Worm (Caenorhabditis elegans): ENCODE measurements around the gene F52H2.1.

F52H2.1 gene

ce11 chrX:2526078-2526477 is 46.8 kb upstream of the F52H2.1 start (continued):
- TF ChIP-seq mxl-2 (GFP tag; conservative IDR thresholded peaks at IDR 0.05) = 0 out of 2 replicates have a peak, but pooled peaks have one; percentile 25
- no peak for TF ChIP-seq unc-62 (GFP tag; optimal IDR thresholded peaks at IDR 0.05 in 1 of 2)
- TF ChIP-seq unc-62 (tag; optimal IDR thresholded peaks at IDR 0.05) = no peak
- no peak for TF ChIP-seq fos-1 (tag; optimal IDR thresholded peaks at IDR 0.05)
- TF ChIP-seq attf-4 (tag; optimal IDR thresholded peaks at IDR 0.05) = no peak
- no peak for TF ChIP-seq lin-15B (tag; optimal IDR thresholded peaks at IDR 0.05)
- TF ChIP-seq unc-39 (tag; optimal IDR thresholded peaks at IDR 0.05) = no peak
- TF ChIP-seq ama-1 (optimal IDR thresholded peaks at IDR 0.05) = no peak
- TF ChIP-seq nhr-6 (tag; optimal IDR thresholded peaks at IDR 0.05) = no peak
- no peak for TF ChIP-seq zfp-3 (GFP tag; conservative IDR thresholded peaks at IDR 0.05)
- TF ChIP-seq ZK337.2 (GFP tag; IDR thresholded peaks at IDR 0.05) = no peak
- TF ChIP-seq mes-2 (tag; optimal IDR thresholded peaks at IDR 0.05; ENCODE audit: poor library complexity, severe bottlenecking) = no peak
- TF ChIP-seq duxl-1 (tag; optimal IDR thresholded peaks at IDR 0.05; ENCODE audit: poor library complexity) = peak; percentile 27
- 0 out of 2 replicates have a peak, but pooled peaks have one; percentile 32 for TF ChIP-seq vab-7 (GFP tag; IDR thresholded peaks at IDR 0.05)
- TF ChIP-seq F37D6.2 (tag; optimal IDR thresholded peaks at IDR 0.05) = no peak
- TF ChIP-seq arid-1 (GFP tag; conservative IDR thresholded peaks at IDR 0.05) = peak; percentile 44; the same call in 1 of the 2 replicates
- no peak; the same call in 1 of the 2 replicates for TF ChIP-seq nhr-41 (GFP tag; IDR thresholded peaks at IDR 0.05)
- TF ChIP-seq hif-1 (tag; optimal IDR thresholded peaks at IDR 0.05) = no peak
- no peak for TF ChIP-seq D1046.2 (GFP tag; IDR thresholded peaks at IDR 0.05)
- TF ChIP-seq pha-4 (GFP tag; IDR thresholded peaks at IDR 0.05) = peak; percentile 76; the same call in 1 of the 2 replicates
- no peak for TF ChIP-seq pha-4 (tag; optimal IDR thresholded peaks at IDR 0.05)
- TF ChIP-seq dmd-8 (GFP tag; IDR thresholded peaks at IDR 0.05) = no peak
- TF ChIP-seq rbr-2 (tag; optimal IDR thresholded peaks at IDR 0.05) = no peak
- no peak for TF ChIP-seq nhr-102 (tag; optimal IDR thresholded peaks at IDR 0.05)
- TF ChIP-seq fkh-10 (GFP tag; optimal IDR thresholded peaks at IDR 0.05) = no peak
- TF ChIP-seq aha-1 (tag) = peak; percentile 86
- no peak for TF ChIP-seq nhr-48 (tag; optimal IDR thresholded peaks at IDR 0.05)
- no peak; the same call in none of the 2 replicates for TF ChIP-seq lin-38 (GFP tag; IDR thresholded peaks at IDR 0.05)
- TF ChIP-seq F10B5.3 (tag; optimal IDR thresholded peaks at IDR 0.05) = no peak
- no peak for TF ChIP-seq nhr-10 (tag; optimal IDR thresholded peaks at IDR 0.05)
- no peak for TF ChIP-seq ceh-82 (tag; optimal IDR thresholded peaks at IDR 0.05)
- no peak for TF ChIP-seq nhr-76 (tag; optimal IDR thresholded peaks at IDR 0.05)
- no peak for TF ChIP-seq F44E2.7 (GFP tag; IDR thresholded peaks at IDR 0.05)
- TF ChIP-seq dmd-6 (GFP tag; IDR thresholded peaks at IDR 0.05) = no peak
- no peak for TF ChIP-seq mxl-3 (GFP tag; optimal IDR thresholded peaks at IDR 0.05)
- no peak for TF ChIP-seq hlh-30 (tag; optimal IDR thresholded peaks at IDR 0.05; ENCODE audit: insufficient read depth)
- peak; percentile 71 for TF ChIP-seq lim-7 (GFP tag; IDR thresholded peaks at IDR 0.05)
- TF ChIP-seq gei-8 (GFP tag; optimal IDR thresholded peaks at IDR 0.05) = no peak
- TF ChIP-seq snpc-1.2 (GFP tag; IDR thresholded peaks at IDR 0.05) = peak; percentile 52; the same call in 1 of the 2 replicates
- TF ChIP-seq ctbp-1 (GFP tag; IDR thresholded peaks at IDR 0.05) = no peak
- TF ChIP-seq nhr-25 (tag; optimal IDR thresholded peaks at IDR 0.05; ENCODE audit: borderline replicate concordance, insufficient read depth) = no peak
- no peak for TF ChIP-seq zip-11 (GFP tag; IDR thresholded peaks at IDR 0.05)
- 0 out of 2 replicates have a peak, but pooled peaks have one; percentile 9 for TF ChIP-seq F26F4.8 (GFP tag; conservative IDR thresholded peaks at IDR 0.05)
- TF ChIP-seq ceh-44 (GFP tag; IDR thresholded peaks at IDR 0.05) = peak; percentile 32; the same call in 1 of the 2 replicates
- no peak for TF ChIP-seq spr-3 (GFP tag; optimal IDR thresholded peaks at IDR 0.05)
- no peak for TF ChIP-seq ceh-28 (tag; optimal IDR thresholded peaks at IDR 0.05)
- no peak for TF ChIP-seq spr-1 (tag; optimal IDR thresholded peaks at IDR 0.05)
- no peak for TF ChIP-seq daf-12 (tag; optimal IDR thresholded peaks at IDR 0.05)
- TF ChIP-seq cey-2 (tag; optimal IDR thresholded peaks at IDR 0.05; ENCODE audit: borderline replicate concordance, insufficient read depth) = no peak
- no peak for TF ChIP-seq lir-3 (tag; optimal IDR thresholded peaks at IDR 0.05)
- TF ChIP-seq saeg-2 (GFP tag; IDR thresholded peaks at IDR 0.05) = no peak
